Fruit fly (Drosophila melanogaster): ENCODE measurements around the gene CG33322.
A peak's percentile ranks its signal among the peaks of the same experiment; 100 is the strongest.

Gene CG33322

dm6 chr2L:20864764-20865265, 48.8 kb upstream of the CG33322 start, which contains the start of gene CG9338 (continued):
- TF ChIP-seq Sox102F (GFP tag; optimal IDR thresholded peaks at IDR 0.05) (peak; percentile 79), usp (GFP tag; optimal IDR thresholded peaks at IDR 0.05) (no peak), CG18262 (tag; optimal IDR thresholded peaks at IDR 0.05) (peak; percentile 96), CG1832 (GFP tag; optimal IDR thresholded peaks at IDR 0.05) (no peak), CG15011 (GFP tag; optimal IDR thresholded peaks at IDR 0.05) (peak; percentile 89), CG32772 (GFP tag; IDR thresholded peaks at IDR 0.05) (no peak; the same call in 1 of the 2 replicates), insv (GFP tag; optimal IDR thresholded peaks at IDR 0.05) (peak in 1 of 2 experiments; percentile 24), vfl (GFP tag; optimal IDR thresholded peaks at IDR 0.05) (no peak), Bdp1 (GFP tag; optimal IDR thresholded peaks at IDR 0.05) (peak; percentile 48), ttk (GFP tag; IDR thresholded peaks at IDR 0.05) (peak; percentile 62; the same call in 1 of the 2 replicates), ap (GFP tag; IDR thresholded peaks at IDR 0.05) (peak; percentile 42; the same call in 1 of the 2 replicates), Usf (GFP tag; optimal IDR thresholded peaks at IDR 0.05) (peak; percentile 47), fd102C (GFP tag; optimal IDR thresholded peaks at IDR 0.05) (no peak), exex (tag; optimal IDR thresholded peaks at IDR 0.05) (peak; percentile 76), D (optimal IDR thresholded peaks at IDR 0.05) (no peak), D (GFP tag; optimal IDR thresholded peaks at IDR 0.05) (peak; percentile 86), H15 (GFP tag; IDR thresholded peaks at IDR 0.05) (peak; percentile 93), Oli (tag; optimal IDR thresholded peaks at IDR 0.05) (peak; percentile 77), CG32532 (GFP tag; IDR thresholded peaks at IDR 0.05) (peak; percentile 95), gcm2 (GFP tag; optimal IDR thresholded peaks at IDR 0.05) (no peak), toy (GFP tag; IDR thresholded peaks at IDR 0.05) (peak; percentile 82), Ssrp (tag; optimal IDR thresholded peaks at IDR 0.05) (peak; percentile 61), Jarid2 (GFP tag; optimal IDR thresholded peaks at IDR 0.05) (peak; percentile 83), CG14667 (GFP tag; IDR thresholded peaks at IDR 0.05) (peak; percentile 89), ERR (GFP tag; optimal IDR thresholded peaks at IDR 0.05) (peak; percentile 83), Hmr (GFP tag; optimal IDR thresholded peaks at IDR 0.05) (peak; percentile 87), CG11085 (GFP tag; IDR thresholded peaks at IDR 0.05) (peak; percentile 85), Med (GFP tag) (peak; percentile 97), CG1233 (GFP tag; optimal IDR thresholded peaks at IDR 0.05) (peak; percentile 93), crp (GFP tag; optimal IDR thresholded peaks at IDR 0.05) (peak in 1 of 2 experiments; percentile 32), fru (optimal IDR thresholded peaks at IDR 0.05) (no peak), eyg (GFP tag; optimal IDR thresholded peaks at IDR 0.05) (peak; percentile 58), zfh2 (GFP tag; optimal IDR thresholded peaks at IDR 0.05) (peak; percentile 84), mam (GFP tag; optimal IDR thresholded peaks at IDR 0.05) (peak; percentile 84), Tbp (GFP tag; optimal IDR thresholded peaks at IDR 0.05) (no peak), CG17612 (GFP tag; IDR thresholded peaks at IDR 0.05) (peak; percentile 90), nerfin-1 (tag; optimal IDR thresholded peaks at IDR 0.05) (peak; percentile 91), maf-S (GFP tag; optimal IDR thresholded peaks at IDR 0.05) (peak; percentile 64), cas (GFP tag; IDR thresholded peaks at IDR 0.05) (peak; percentile 61; the same call in 1 of the 2 replicates), ranshi (GFP tag; IDR thresholded peaks at IDR 0.05) (peak; percentile 79; the same call in 1 of the 2 replicates), zf30C (GFP tag; optimal IDR thresholded peaks at IDR 0.05) (no peak), CG15479 (GFP tag; optimal IDR thresholded peaks at IDR 0.05) (no peak), CG18619 (GFP tag; optimal IDR thresholded peaks at IDR 0.05) (peak; percentile 54), Hr3 (GFP tag; optimal IDR thresholded peaks at IDR 0.05) (peak; percentile 73), fd64A (GFP tag; optimal IDR thresholded peaks at IDR 0.05) (peak; percentile 88), CG30403 (GFP tag; optimal IDR thresholded peaks at IDR 0.05) (peak; percentile 84), sqz (GFP tag; optimal IDR thresholded peaks at IDR 0.05) (peak; percentile 95), sim (GFP tag; IDR thresholded peaks at IDR 0.05) (no peak; the same call in 1 of the 2 replicates), tin (GFP tag; optimal IDR thresholded peaks at IDR 0.05) (peak; percentile 67), CG10274 (GFP tag; optimal IDR thresholded peaks at IDR 0.05) (peak; percentile 85), CG4854 (GFP tag; optimal IDR thresholded peaks at IDR 0.05) (peak; percentile 71)

All from whole organism, embryonic.